Fruit fly (Drosophila melanogaster): ENCODE data around the gene Cpr72Eb.

dm6 chr3L:16327776-16328175 lies 36.9 kb upstream of the Cpr72Eb start, which contains the start of gene CG13038:
- TF ChIP-seq Sin3A (optimal IDR thresholded peaks at IDR 0.05) (no peak), insv (optimal IDR thresholded peaks at IDR 0.05) (no peak), ttk (optimal IDR thresholded peaks at IDR 0.05) (no peak), psq (optimal IDR thresholded peaks at IDR 0.05) (no peak), Myc (optimal IDR thresholded peaks at IDR 0.05) (no peak), h (optimal IDR thresholded peaks at IDR 0.05) (no peak)

Measured in Kc167 (cell line).